Fruit fly (Drosophila melanogaster): Measurements from ENCODE around the gene CG31808.

DNA sequence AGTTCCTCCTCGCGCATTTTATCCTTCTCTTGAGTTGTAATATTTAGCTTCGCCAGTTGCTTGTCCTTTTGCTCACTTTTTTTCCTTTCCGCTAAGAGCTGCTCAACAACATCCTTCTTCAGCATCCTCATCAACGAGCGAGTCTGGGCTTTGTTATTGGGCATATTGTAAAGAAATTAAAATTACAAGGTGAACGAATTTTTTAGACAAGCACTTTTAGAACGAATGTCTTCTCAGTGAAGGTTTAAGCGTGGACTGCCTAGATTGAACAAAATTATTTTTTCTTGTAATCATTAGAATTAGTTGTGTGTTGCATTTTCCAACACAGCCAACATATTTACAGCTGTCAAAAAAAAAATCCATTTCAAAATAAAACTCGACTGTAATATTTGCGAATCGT is 33.8 kb downstream of the CG31808 start, which contains the start of gene CG33552:
- TF ChIP-seq Myc (optimal IDR thresholded peaks at IDR 0.05) = no peak
- TF ChIP-seq psq (optimal IDR thresholded peaks at IDR 0.05) = no peak
